Worm (Caenorhabditis elegans): ENCODE data around the gene clr-1.

DNA sequence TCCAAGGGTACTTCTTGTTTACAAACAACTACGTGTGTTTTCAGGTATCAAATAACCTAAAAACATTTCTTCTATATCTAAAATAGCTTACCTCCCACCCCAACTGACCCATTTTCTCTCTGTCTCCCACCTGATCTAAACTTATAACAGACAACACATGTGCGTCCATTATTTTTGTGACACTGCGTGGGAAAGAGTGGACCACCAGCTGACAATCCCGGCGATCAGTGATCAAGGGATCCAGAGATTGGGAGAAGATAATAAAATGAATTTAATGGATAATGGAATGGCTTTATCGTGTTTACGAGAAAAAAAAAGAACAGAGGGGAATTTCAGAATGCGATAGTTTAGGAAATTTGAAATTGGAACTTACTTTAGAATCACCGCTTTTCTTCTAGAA is 16.9 kb upstream of the clr-1 start:
- no peak for TF ChIP-seq syd-9 (tag; optimal IDR thresholded peaks at IDR 0.05)
- no peak for TF ChIP-seq dve-1 (tag; optimal IDR thresholded peaks at IDR 0.05)
